Worm (Caenorhabditis elegans): Measurements from ENCODE around the gene unc-36.

- no peak for TF ChIP-seq him-1 (tag; optimal IDR thresholded peaks at IDR 0.05)
- TF ChIP-seq dao-5 (tag; optimal IDR thresholded peaks at IDR 0.05), result no peak
- no peak for TF ChIP-seq W03F9.2 (tag; optimal IDR thresholded peaks at IDR 0.05)
These were observed 34.9 kb upstream of the unc-36 start, which contains the start of gene C02F5.5 for ce11 chrIII:8235880-8236279.

All from whole organism, L4/young adult.